Worm (Caenorhabditis elegans) whole organism, early embryonic: ENCODE measurements around the gene T13C2.3.
"Not testable (repeated sequence)": the region's sequence is repeated elsewhere in the genome, so short reads cannot be mapped to it uniquely, and the experiment has no call there.

Source experiments
- B0310.2 ChIP-seq: sonication (generic microtip); optimal IDR thresholded peaks from 2 replicates; lab custom pipeline; 2016; ENCODE audit warnings: mild to moderate bottlenecking, missing genetic modification characterization, missing compliant biosample characterization
- F13C5.2 ChIP-seq: sonication (generic microtip); optimal IDR thresholded peaks from 2 replicates; lab custom pipeline; 2017; ENCODE audit warnings: mild to moderate bottlenecking, missing genetic modification characterization, inconsistent platforms, missing compliant biosample characterization
- aly-1 ChIP-seq: sonication (generic microtip); optimal IDR thresholded peaks from 2 replicates; lab custom pipeline; 2016; ENCODE audit warnings: missing genetic modification characterization, missing compliant biosample characterization
- ama-1 ChIP-seq: fragments of 150-350 bp; optimal IDR thresholded peaks from 2 replicates; lab custom pipeline; 2014
- ceh-13 ChIP-seq: fragments of 200-800 bp; sonication (Bioruptor generic); optimal IDR thresholded peaks from 2 replicates; lab custom pipeline; 2018; ENCODE audit warnings: mild to moderate bottlenecking, missing genetic modification characterization, missing compliant biosample characterization
- ceh-36 ChIP-seq: sonication (generic microtip); optimal IDR thresholded peaks from 2 replicates; lab custom pipeline; 2016; ENCODE audit warnings: missing genetic modification characterization, inconsistent platforms, missing compliant biosample characterization
- ets-7 ChIP-seq: sonication (generic microtip); optimal IDR thresholded peaks from 2 replicates; lab custom pipeline; 2016; ENCODE audit warnings: missing genotype, missing genetic modification characterization, missing compliant biosample characterization
- flt-1 ChIP-seq: fragments of 200-800 bp; sonication (Bioruptor generic); IDR thresholded peaks from 2 replicates; pipeline ENCODE4 v1.3.6; 2022; ENCODE audit warnings: missing genetic modification characterization, missing compliant biosample characterization
- hmbx-1 ChIP-seq: sonication (generic microtip); optimal IDR thresholded peaks from 2 replicates; lab custom pipeline; 2016; ENCODE audit warnings: mild to moderate bottlenecking, missing genetic modification characterization, missing compliant biosample characterization
- hmg-4 ChIP-seq: fragments of 200-800 bp; sonication (Bioruptor generic); optimal IDR thresholded peaks from 2 replicates; lab custom pipeline; 2018; ENCODE audit warnings: mild to moderate bottlenecking, missing genetic modification characterization, missing compliant biosample characterization
- hnd-1 ChIP-seq: sonication (generic microtip); optimal IDR thresholded peaks from 2 replicates; lab custom pipeline; 2016; ENCODE audit warnings: missing genetic modification characterization, missing compliant biosample characterization
- pes-1 ChIP-seq: fragments of 200-800 bp; sonication (Bioruptor generic); IDR thresholded peaks from 2 replicates; pipeline ENCODE4 v1.3.6; 2022; ENCODE audit warnings: missing genetic modification reagents, missing genetic modification characterization, missing compliant biosample characterization
- scrt-1 ChIP-seq: fragments of 200-800 bp; sonication (Bioruptor generic); IDR thresholded peaks from 2 replicates; pipeline ENCODE4 v1.3.6; 2022; ENCODE audit warnings: missing genetic modification characterization, missing compliant biosample characterization
- sea-1 ChIP-seq: fragments of 200-800 bp; sonication (Bioruptor generic); conservative IDR thresholded peaks from 2 replicates; pipeline ENCODE4 v1.3.6; 2022; ENCODE audit warnings: missing genetic modification characterization, missing compliant biosample characterization
- tbx-11 ChIP-seq: fragments of 200-800 bp; sonication (Bioruptor generic); IDR thresholded peaks from 2 replicates; pipeline ENCODE4 v1.3.6; 2022; ENCODE audit warnings: missing genetic modification characterization, missing compliant biosample characterization
- tbx-37 ChIP-seq: fragments of 200-800 bp; sonication (Bioruptor generic); conservative IDR thresholded peaks from 2 replicates; pipeline ENCODE4 v1.3.6; 2022; ENCODE audit warnings: missing genetic modification reagents, missing genetic modification characterization, missing compliant biosample characterization
- tra-4 ChIP-seq: sonication (generic microtip); optimal IDR thresholded peaks from 2 replicates; lab custom pipeline; 2017; ENCODE audit warnings: missing genetic modification characterization, missing compliant biosample characterization

T13C2.3 gene

DNA sequence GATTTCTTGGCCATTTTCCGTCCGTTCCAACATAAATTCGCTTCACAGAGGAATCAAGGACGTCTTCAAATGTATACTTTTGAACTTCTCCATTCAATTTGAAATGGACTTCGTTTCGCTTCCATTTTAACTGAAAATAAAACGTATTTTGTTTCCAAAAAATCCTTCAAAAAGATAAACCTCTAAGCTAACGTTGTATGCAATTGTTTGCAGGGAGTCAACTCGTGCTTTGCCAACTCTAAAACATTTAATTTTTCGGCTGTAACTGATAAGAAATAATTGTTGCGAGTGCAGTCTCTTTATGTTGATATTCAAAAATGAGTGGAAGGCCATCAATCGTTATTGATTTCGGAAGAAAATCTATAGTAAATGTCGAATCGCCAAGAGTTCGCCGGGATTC, 21.0 kb upstream of the T13C2.3 start, which contains the start of gene F41G3.18:
Gene F41G3.18 (plus strand): TSS at position 301 of the 400 bp plus-strand sequence.
- no peak for TF ChIP-seq tbx-11 (GFP tag; lab: Robert Waterston, UW)
- TF ChIP-seq scrt-1 (GFP tag; lab: Robert Waterston, UW) = no peak
- TF ChIP-seq aly-1 = no peak
- no peak for TF ChIP-seq ets-7 (tag; lab: Kevin White, UChicago)
- TF ChIP-seq ceh-13 (GFP tag; lab: Kevin White, UChicago) = no peak
- no peak for TF ChIP-seq F13C5.2 (tag; lab: Kevin White, UChicago)
- no peak for TF ChIP-seq flt-1 (GFP tag; lab: Robert Waterston, UW)
- no peak for TF ChIP-seq sea-1 (GFP tag; lab: Robert Waterston, UW)
- no peak for TF ChIP-seq hnd-1 (tag; lab: Kevin White, UChicago)
- no peak for TF ChIP-seq B0310.2
- TF ChIP-seq tbx-37 (GFP tag; lab: Robert Waterston, UW) = no peak

DNA sequence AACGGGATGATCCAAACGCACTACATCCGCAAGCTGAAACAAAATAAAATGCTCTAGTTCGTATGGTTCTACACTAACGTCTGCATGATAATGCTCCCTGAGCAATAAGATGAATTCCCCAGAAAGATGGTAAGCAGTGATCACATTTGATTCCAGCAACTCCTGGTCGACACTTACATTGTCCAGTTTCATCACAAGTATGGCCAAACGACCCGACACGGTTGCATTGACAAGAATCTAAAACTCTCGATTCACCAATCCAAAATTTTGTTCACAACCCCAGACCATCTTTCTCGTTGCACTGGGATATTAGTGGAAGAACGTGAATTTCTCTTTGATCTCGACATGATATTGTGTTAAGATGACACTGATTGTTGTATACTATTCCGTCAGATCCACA, 19.0 kb upstream of the T13C2.3 start:
- TF ChIP-seq scrt-1 (GFP tag; lab: Robert Waterston, UW) (0 out of 2 replicates have a peak, but pooled peaks have one; percentile 40), pes-1 (GFP tag; lab: Robert Waterston, UW) (no peak), tra-4 (tag; lab: Kevin White, UChicago) (no peak)

DNA sequence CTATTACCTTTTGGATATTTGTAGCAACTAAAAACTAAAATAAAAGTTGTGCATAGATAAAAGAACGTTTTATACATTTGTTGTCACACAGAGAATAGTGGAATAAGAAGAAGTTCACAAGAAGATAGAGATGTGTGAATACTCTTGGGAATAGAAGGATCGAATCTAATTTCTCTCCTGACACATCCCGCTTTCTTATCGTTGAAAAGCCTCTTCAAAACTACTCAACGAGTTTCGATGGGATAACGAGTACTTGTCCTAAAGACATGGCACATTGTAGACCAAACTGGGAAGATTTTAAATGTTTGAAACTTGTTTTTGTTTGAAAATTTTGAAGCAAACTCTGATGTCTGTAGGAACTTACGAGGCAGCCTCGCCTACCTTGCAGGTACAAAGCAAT, 16.6 kb upstream of the T13C2.3 start:
- TF ChIP-seq scrt-1 (GFP tag; lab: Robert Waterston, UW) = no peak
- no peak for TF ChIP-seq ets-7 (tag; lab: Kevin White, UChicago)
- TF ChIP-seq aly-1 = no peak
- no peak for TF ChIP-seq F13C5.2 (tag; lab: Kevin White, UChicago)
- TF ChIP-seq hmbx-1 (tag; lab: Kevin White, UChicago) = no peak
- no peak for TF ChIP-seq hmg-4 (GFP tag; lab: Kevin White, UChicago)
- no peak for TF ChIP-seq ceh-13 (GFP tag; lab: Kevin White, UChicago)

DNA sequence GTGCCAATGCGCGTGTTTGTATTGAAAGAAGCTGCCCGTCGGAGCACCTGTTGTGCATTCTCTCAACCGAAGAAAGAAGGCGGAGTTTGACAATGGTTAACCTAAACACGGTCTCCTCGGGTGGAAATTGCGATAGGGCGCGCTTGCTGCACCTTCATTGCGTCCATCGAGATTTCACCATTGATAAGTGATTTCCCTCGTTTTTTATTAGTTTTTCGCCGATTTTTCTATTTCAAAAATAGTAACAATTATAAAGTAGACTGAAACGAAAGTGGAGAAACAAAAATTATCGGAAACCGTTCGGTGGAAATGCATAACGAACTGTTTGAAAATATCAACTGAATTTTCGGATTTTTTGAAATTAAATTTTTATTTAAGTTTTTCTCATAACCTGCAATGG, 14.0 kb upstream of the T13C2.3 start, which contains the start of gene agr-1:
Gene agr-1 (minus strand): TSS at position 101 of the 400 bp plus-strand sequence.
- not testable (repeated sequence) for TF ChIP-seq hnd-1 (tag; lab: Kevin White, UChicago); sea-1 (GFP tag; lab: Robert Waterston, UW); hmg-4 (GFP tag; lab: Kevin White, UChicago)

DNA sequence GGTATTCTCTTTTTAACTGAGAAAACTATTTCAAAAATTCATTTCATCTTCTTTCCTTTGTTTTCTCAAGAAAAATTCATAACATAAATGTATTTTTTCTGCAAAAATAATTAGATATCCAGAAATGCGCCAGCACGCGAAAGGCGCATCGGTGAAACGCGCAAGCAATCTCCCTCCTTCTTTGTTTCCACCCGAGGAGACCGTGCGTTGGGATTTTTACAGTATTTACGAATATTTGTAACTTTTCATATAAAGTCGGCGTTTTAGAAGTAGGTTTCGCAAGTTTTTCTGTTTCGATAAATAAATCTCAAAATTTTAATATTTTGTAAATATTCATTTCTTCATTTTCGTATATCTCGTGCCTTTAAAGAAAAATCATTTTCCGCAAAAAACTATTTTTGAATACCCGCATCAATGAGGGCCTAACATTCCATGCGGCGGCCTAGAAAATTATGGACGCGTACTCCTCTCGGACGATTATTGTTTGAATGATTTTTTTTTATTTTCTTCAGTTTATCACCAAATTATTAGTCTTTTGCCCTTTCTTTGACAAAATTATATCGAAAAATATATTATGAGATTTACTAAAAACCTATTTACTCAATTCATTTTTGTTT, 12.5 kb upstream of the T13C2.3 start, which contains the start of gene ssup-72:
Gene ssup-72 (plus strand): TSS at position 181 of the 617 bp plus-strand sequence.
- TF ChIP-seq hmg-4 (GFP tag; lab: Kevin White, UChicago) (peak; percentile 35), F13C5.2 (tag; lab: Kevin White, UChicago) (no peak), B0310.2 (no peak), pes-1 (GFP tag; lab: Robert Waterston, UW) (no peak), tbx-37 (GFP tag; lab: Robert Waterston, UW) (peak; percentile 75), hmbx-1 (tag; lab: Kevin White, UChicago) (no peak)

DNA sequence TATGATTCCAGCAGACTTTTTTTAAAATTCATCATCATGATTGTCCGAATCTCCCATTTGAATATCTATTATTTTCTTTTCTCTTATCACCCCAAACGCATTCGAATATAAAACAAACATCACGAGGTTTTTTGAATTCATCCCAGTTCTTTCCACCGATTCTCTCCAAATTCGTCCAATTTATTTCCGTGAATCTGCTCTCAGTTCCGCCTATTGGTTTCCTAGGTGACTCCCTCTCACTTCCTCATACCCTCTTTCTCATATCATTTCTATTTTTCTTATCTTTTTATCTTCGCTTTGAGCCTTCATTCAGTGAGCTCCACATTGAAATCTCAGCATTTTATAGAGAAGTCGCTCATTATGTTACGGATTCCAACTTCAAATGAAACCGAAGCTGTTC, 9.9 kb upstream of the T13C2.3 start, which contains the start of gene T13C2.7:
Gene T13C2.7 (plus strand): TSS at position 301 of the 400 bp plus-strand sequence.
- no peak for TF ChIP-seq hmg-4 (GFP tag; lab: Kevin White, UChicago)
- no peak for TF ChIP-seq flt-1 (GFP tag; lab: Robert Waterston, UW)
- no peak for TF ChIP-seq ceh-13 (GFP tag; lab: Kevin White, UChicago)
- TF ChIP-seq tra-4 (tag; lab: Kevin White, UChicago) = no peak

DNA sequence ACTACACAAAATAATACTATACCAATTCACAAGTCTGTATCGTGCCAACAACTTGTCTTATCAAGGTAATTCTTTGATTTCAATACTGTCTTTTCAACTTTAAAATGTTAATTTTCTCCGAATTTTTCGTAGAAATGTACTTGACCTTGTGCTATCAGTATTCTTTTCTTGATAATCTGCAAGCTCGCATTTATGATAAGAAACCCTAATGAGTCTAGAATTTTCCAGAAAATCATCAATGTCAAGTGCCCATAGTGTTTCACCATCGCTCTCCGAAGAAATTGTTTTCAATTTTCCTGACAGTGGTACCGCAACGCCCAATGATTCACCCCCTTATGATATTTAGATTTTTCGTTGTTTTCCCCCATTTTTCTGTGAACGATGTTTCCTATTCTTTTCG, 7.8 kb upstream of the T13C2.3 start:
- TF ChIP-seq flt-1 (GFP tag; lab: Robert Waterston, UW) (no peak), scrt-1 (GFP tag; lab: Robert Waterston, UW) (no peak), tbx-37 (GFP tag; lab: Robert Waterston, UW) (no peak), hnd-1 (tag; lab: Kevin White, UChicago) (no peak), ceh-13 (GFP tag; lab: Kevin White, UChicago) (no peak), hmg-4 (GFP tag; lab: Kevin White, UChicago) (no peak), aly-1 (no peak), hmbx-1 (tag; lab: Kevin White, UChicago) (no peak), ceh-36 (tag; lab: Kevin White, UChicago) (no peak), ama-1 (no peak), ets-7 (tag; lab: Kevin White, UChicago) (no peak)

DNA sequence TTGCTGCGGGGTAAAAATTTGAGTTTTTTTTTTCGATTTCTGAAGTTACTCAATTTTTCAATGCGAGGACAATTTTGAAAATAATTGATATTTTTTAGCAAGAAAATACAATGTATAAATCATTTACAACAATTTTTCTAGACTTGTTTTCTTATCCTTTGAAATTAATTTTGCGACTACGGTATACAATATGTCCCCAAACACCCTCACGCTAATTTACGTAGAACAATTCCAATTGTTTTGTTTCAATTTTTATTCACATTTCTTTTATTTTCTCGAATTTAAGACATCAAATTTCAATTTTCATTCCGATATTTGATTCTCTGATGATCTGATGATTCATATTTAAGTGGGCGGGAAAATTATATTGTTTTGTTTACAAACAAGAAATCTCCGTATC, 7.1 kb upstream of the T13C2.3 start:
- no peak for TF ChIP-seq scrt-1 (GFP tag; lab: Robert Waterston, UW)
- no peak for TF ChIP-seq ceh-36 (tag; lab: Kevin White, UChicago)
- no peak for TF ChIP-seq ets-7 (tag; lab: Kevin White, UChicago)
- no peak for TF ChIP-seq tbx-11 (GFP tag; lab: Robert Waterston, UW)
- no peak for TF ChIP-seq ama-1
- no peak for TF ChIP-seq pes-1 (GFP tag; lab: Robert Waterston, UW)
- no peak for TF ChIP-seq flt-1 (GFP tag; lab: Robert Waterston, UW)
- no peak for TF ChIP-seq aly-1
- TF ChIP-seq tbx-37 (GFP tag; lab: Robert Waterston, UW) = no peak
- no peak for TF ChIP-seq hmbx-1 (tag; lab: Kevin White, UChicago)
- no peak for TF ChIP-seq sea-1 (GFP tag; lab: Robert Waterston, UW)
- TF ChIP-seq hnd-1 (tag; lab: Kevin White, UChicago) = no peak
- TF ChIP-seq ceh-13 (GFP tag; lab: Kevin White, UChicago) = no peak
- TF ChIP-seq hmg-4 (GFP tag; lab: Kevin White, UChicago) = no peak
- no peak for TF ChIP-seq F13C5.2 (tag; lab: Kevin White, UChicago)
- no peak for TF ChIP-seq tra-4 (tag; lab: Kevin White, UChicago)
- no peak for TF ChIP-seq B0310.2
